Worm (Caenorhabditis elegans) whole organism, late embryonic: ENCODE results near the gene slc-17.9.

ENCODE experiments used
- C38D4.7 ChIP-seq: fragments of 200-800 bp; sonication (Bioruptor generic); optimal IDR thresholded peaks from 2 replicates; lab custom pipeline; 2018; ENCODE audit warnings: mild to moderate bottlenecking, missing genetic modification characterization, moderate library complexity, missing compliant biosample characterization
- K09A11.1 ChIP-seq: sonication (generic microtip); optimal IDR thresholded peaks from 2 replicates; lab custom pipeline; 2017; ENCODE audit warnings: antibody characterized with exemption, mild to moderate bottlenecking, missing genetic modification characterization, missing compliant biosample characterization; ENCODE audit not compliant: insufficient read depth
- T23F11.4 ChIP-seq: fragments of 200-800 bp; sonication (Bioruptor generic); optimal IDR thresholded peaks from 2 replicates; lab custom pipeline; 2018; ENCODE audit warnings: mild to moderate bottlenecking, missing genetic modification characterization, missing compliant biosample characterization
- Y22D7AL.16 ChIP-seq: sonication (generic microtip); optimal IDR thresholded peaks from 2 replicates; lab custom pipeline; 2016; ENCODE audit warnings: missing genetic modification characterization, missing compliant biosample characterization
- ahr-1 ChIP-seq: sonication (generic microtip); optimal IDR thresholded peaks from 2 replicates; lab custom pipeline; 2016; ENCODE audit warnings: missing genetic modification characterization, missing compliant biosample characterization
- ama-1 ChIP-seq: fragments of 150-350 bp; optimal IDR thresholded peaks from 2 replicates; lab custom pipeline; 2014
- ceh-18 ChIP-seq: sonication (generic microtip); optimal IDR thresholded peaks from 2 replicates; lab custom pipeline; 2016; ENCODE audit warnings: missing genetic modification characterization, missing compliant biosample characterization
- ceh-19 ChIP-seq: fragments of 200-800 bp; sonication (Bioruptor generic); optimal IDR thresholded peaks from 2 replicates; lab custom pipeline; 2018; ENCODE audit warnings: mild to moderate bottlenecking, missing genetic modification characterization, missing compliant biosample characterization
- ceh-22 ChIP-seq: sonication (generic microtip); optimal IDR thresholded peaks from 2 replicates; lab custom pipeline; 2017; ENCODE audit warnings: missing biosample characterization, missing genetic modification characterization
- ceh-31 ChIP-seq: sonication (generic microtip); optimal IDR thresholded peaks from 2 replicates; lab custom pipeline; 2016; ENCODE audit warnings: missing genetic modification characterization, missing compliant biosample characterization
- ceh-45 ChIP-seq: fragments of 200-800 bp; sonication (Bioruptor generic); IDR thresholded peaks from 2 replicates; pipeline ENCODE4 v1.3.6; 2022; ENCODE audit warnings: missing genetic modification reagents, missing genetic modification characterization, missing compliant biosample characterization
- ceh-9 ChIP-seq: sonication (generic microtip); optimal IDR thresholded peaks from 2 replicates; lab custom pipeline; 2016; ENCODE audit warnings: mild to moderate bottlenecking, missing genetic modification characterization, inconsistent platforms, missing compliant biosample characterization
- dve-1 ChIP-seq: sonication (generic microtip); optimal IDR thresholded peaks from 2 replicates; lab custom pipeline; 2017; ENCODE audit warnings: antibody characterized with exemption, mild to moderate bottlenecking, missing genetic modification characterization, missing compliant biosample characterization
- elt-2 ChIP-seq: sonication (generic microtip); optimal IDR thresholded peaks from 2 replicates; lab custom pipeline; 2016; ENCODE audit warnings: missing genetic modification reagents, missing genetic modification characterization, missing compliant biosample characterization
- elt-4 ChIP-seq: sonication (generic microtip); optimal IDR thresholded peaks from 2 replicates; lab custom pipeline; 2016; ENCODE audit warnings: missing genetic modification characterization, missing compliant biosample characterization
- eyg-1 ChIP-seq: sonication (generic microtip); optimal IDR thresholded peaks from 2 replicates; lab custom pipeline; 2016; ENCODE audit warnings: missing genotype, missing genetic modification characterization, missing compliant biosample characterization
- gmeb-2 ChIP-seq: sonication (generic microtip); optimal IDR thresholded peaks from 2 replicates; lab custom pipeline; 2016; ENCODE audit warnings: missing genetic modification characterization, inconsistent platforms, missing compliant biosample characterization
- hlh-13 ChIP-seq: fragments of 200-800 bp; sonication (Bioruptor generic); optimal IDR thresholded peaks from 2 replicates; lab custom pipeline; 2018; ENCODE audit warnings: mild to moderate bottlenecking, missing genetic modification characterization, missing compliant biosample characterization
- hlh-30 ChIP-seq: sonication (generic microtip); optimal IDR thresholded peaks from 2 replicates; lab custom pipeline; 2017; ENCODE audit warnings: antibody characterized with exemption, missing genetic modification characterization, missing compliant biosample characterization; ENCODE audit not compliant: insufficient read depth
- hlh-8 ChIP-seq: sonication (generic microtip); optimal IDR thresholded peaks from 2 replicates; lab custom pipeline; 2016; ENCODE audit warnings: missing genotype, missing genetic modification characterization, missing compliant biosample characterization
- lim-6 ChIP-seq: sonication (generic microtip); optimal IDR thresholded peaks from 2 replicates; lab custom pipeline; 2016; ENCODE audit warnings: missing genetic modification characterization, missing compliant biosample characterization
- lin-11 ChIP-seq: fragments of 200-800 bp; sonication (Bioruptor generic); optimal IDR thresholded peaks from 2 replicates; lab custom pipeline; 2018; ENCODE audit warnings: mild to moderate bottlenecking, missing genetic modification characterization, missing compliant biosample characterization
- madf-2 ChIP-seq: sonication (generic microtip); optimal IDR thresholded peaks from 2 replicates; lab custom pipeline; 2017; ENCODE audit warnings: missing genetic modification characterization, missing compliant biosample characterization
- mec-3 ChIP-seq: sonication (generic microtip); optimal IDR thresholded peaks from 2 replicates; lab custom pipeline; 2016; ENCODE audit warnings: borderline replicate concordance, missing genetic modification characterization, missing compliant biosample characterization
- nhr-232 ChIP-seq: sonication (generic microtip); optimal IDR thresholded peaks from 2 replicates; lab custom pipeline; 2016; ENCODE audit warnings: missing genetic modification characterization, missing compliant biosample characterization
- npax-4 ChIP-seq: sonication (generic microtip); optimal IDR thresholded peaks from 2 replicates; lab custom pipeline; 2016; ENCODE audit warnings: missing genetic modification characterization, missing compliant biosample characterization
- pag-3 ChIP-seq: sonication (generic microtip); optimal IDR thresholded peaks from 2 replicates; lab custom pipeline; 2016; ENCODE audit warnings: missing compliant biosample characterization, missing genetic modification characterization, borderline replicate concordance
- pha-2 ChIP-seq: sonication (generic microtip); optimal IDR thresholded peaks from 2 replicates; lab custom pipeline; 2017; ENCODE audit warnings: mild to moderate bottlenecking, missing genetic modification characterization, missing compliant biosample characterization
- pha-4 ChIP-seq: fragments of 150-350 bp; optimal IDR thresholded peaks from 2 replicates; lab custom pipeline; 2018; ENCODE audit warnings: missing biosample characterization, missing genetic modification reagents, missing genetic modification characterization
- pqm-1 ChIP-seq: sonication (generic microtip); optimal IDR thresholded peaks from 2 replicates; lab custom pipeline; 2016; ENCODE audit warnings: missing genetic modification characterization, missing compliant biosample characterization
- ref-2 ChIP-seq: sonication (generic microtip); optimal IDR thresholded peaks from 2 replicates; lab custom pipeline; 2016; ENCODE audit warnings: missing genetic modification characterization, missing compliant biosample characterization
- sox-2 ChIP-seq: fragments of 200-800 bp; sonication (Bioruptor generic); IDR thresholded peaks from 2 replicates; pipeline ENCODE4 v1.3.6; 2022; ENCODE audit warnings: missing genetic modification reagents, missing genetic modification characterization, missing compliant biosample characterization
- tbx-2 ChIP-seq: sonication (generic microtip); optimal IDR thresholded peaks from 2 replicates; lab custom pipeline; 2016; ENCODE audit warnings: missing genetic modification characterization, missing compliant biosample characterization
- ttx-3 ChIP-seq: sonication (generic microtip); optimal IDR thresholded peaks from 2 replicates; lab custom pipeline; 2016; ENCODE audit warnings: missing genetic modification reagents, missing genetic modification characterization, missing compliant biosample characterization
- unc-42 ChIP-seq: sonication (generic microtip); optimal IDR thresholded peaks from 2 replicates; lab custom pipeline; 2016; ENCODE audit warnings: missing genotype, missing genetic modification characterization, missing compliant biosample characterization
- unc-55 ChIP-seq: sonication (generic microtip); optimal IDR thresholded peaks from 2 replicates; lab custom pipeline; 2017; ENCODE audit warnings: missing biosample characterization, missing genetic modification reagents, missing genetic modification characterization
- unc-86 ChIP-seq: sonication (generic microtip); optimal IDR thresholded peaks from 2 replicates; lab custom pipeline; 2016; ENCODE audit warnings: missing genetic modification characterization, missing compliant biosample characterization

Gene slc-17.9

DNA sequence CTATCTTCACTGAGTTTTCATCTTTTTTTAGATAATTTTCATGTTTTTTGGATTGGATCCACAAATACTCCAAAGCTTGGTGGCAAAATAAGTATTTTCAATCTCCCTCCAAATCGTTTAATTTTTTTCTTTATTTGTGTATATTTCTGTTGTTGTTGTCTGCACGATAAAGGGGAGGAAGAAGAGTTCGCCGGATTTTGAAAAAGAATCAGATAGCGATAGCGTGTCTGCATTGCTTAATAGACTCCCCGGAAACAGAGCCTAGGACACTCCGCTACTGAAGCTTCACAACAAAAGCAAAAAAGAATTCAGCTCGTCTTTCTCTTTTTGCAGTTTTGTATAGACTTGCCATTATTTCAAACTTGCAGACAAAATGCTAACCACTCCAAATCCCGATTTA, 12.8 kb upstream of the slc-17.9 start, which contains the start of gene T09B9.5:
TSS of gene T09B9.5 (plus strand) at position 301 of the 400 bp plus-strand sequence.
- TF ChIP-seq ahr-1 (no peak), ceh-19 (GFP tag; lab: Kevin White, UChicago) (no peak), ama-1 (lab: Kevin White, UChicago) (no peak), unc-42 (tag; lab: Kevin White, UChicago) (no peak), mec-3 (no peak), Y22D7AL.16 (tag; lab: Kevin White, UChicago) (no peak), unc-86 (tag; lab: Kevin White, UChicago) (no peak), lim-6 (tag; lab: Kevin White, UChicago) (no peak), ttx-3 (tag; lab: Kevin White, UChicago) (no peak), tbx-2 (tag; lab: Kevin White, UChicago) (no peak), pha-2 (tag; lab: Kevin White, UChicago) (no peak), ceh-9 (no peak), pqm-1 (tag; lab: Kevin White, UChicago) (no peak), unc-55 (no peak), C38D4.7 (no peak), hlh-13 (no peak), gmeb-2 (tag; lab: Kevin White, UChicago) (no peak), ceh-18 (tag; lab: Kevin White, UChicago) (no peak)

DNA sequence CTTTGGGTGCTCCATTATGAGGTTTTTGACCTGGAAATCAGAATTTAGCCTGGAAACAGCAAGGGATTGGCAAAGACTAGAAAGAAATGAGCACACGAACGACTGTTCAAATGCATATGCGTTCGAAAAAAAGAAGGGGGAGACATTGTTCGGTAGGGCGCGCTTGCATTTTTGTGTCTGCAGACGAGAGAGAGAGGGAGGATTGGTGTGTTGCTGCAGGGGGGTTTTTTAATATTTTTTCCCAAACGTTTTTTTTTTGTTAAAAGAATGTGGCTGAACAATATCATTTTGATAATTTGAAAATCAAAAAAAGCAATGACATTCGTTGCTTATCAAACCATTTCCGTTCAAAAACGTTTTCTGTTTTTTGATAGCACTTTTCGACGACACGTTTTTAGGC, 9.6 kb upstream of the slc-17.9 start, which contains the start of gene T09B9.4:
TSS of gene T09B9.4 (minus strand) at position 30 of the 400 bp plus-strand sequence.
- TF ChIP-seq hlh-13: no peak
- no peak for TF ChIP-seq ceh-45 (GFP tag; lab: Robert Waterston, UW)
- TF ChIP-seq sox-2: no peak
- no peak for TF ChIP-seq ceh-22 (tag; lab: Kevin White, UChicago)
- TF ChIP-seq hlh-30 (tag; lab: Kevin White, UChicago): no peak
- no peak for TF ChIP-seq pag-3 (tag; lab: Kevin White, UChicago)

DNA sequence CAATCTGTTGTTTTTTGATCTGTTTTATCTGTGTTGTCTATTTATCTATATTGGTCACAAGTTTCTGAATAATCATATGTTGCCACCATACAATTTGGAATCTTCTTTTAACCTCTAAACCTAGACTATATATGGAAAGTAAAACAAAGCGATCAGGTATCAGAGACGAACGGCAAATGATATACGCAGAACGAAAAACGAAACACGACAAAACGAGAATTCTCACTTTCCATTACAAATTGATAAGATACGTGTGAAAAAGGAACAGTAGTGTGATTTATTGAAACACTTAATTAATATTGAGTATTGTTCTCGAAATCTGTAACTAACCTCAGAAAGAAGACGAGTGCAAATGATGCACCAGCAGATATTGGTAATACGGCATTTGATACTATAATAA, 819 bp downstream of the slc-17.9 start:
- TF ChIP-seq eyg-1 (tag; lab: Kevin White, UChicago): no peak
- no peak for TF ChIP-seq elt-4 (tag; lab: Kevin White, UChicago)
- TF ChIP-seq hlh-13: no peak
- no peak for TF ChIP-seq ttx-3 (tag; lab: Kevin White, UChicago)
- TF ChIP-seq nhr-232 (tag; lab: Kevin White, UChicago): no peak
- no peak for TF ChIP-seq hlh-8 (tag; lab: Kevin White, UChicago)
- TF ChIP-seq elt-2 (tag; lab: Kevin White, UChicago): no peak
- no peak for TF ChIP-seq Y22D7AL.16 (tag; lab: Kevin White, UChicago)
- TF ChIP-seq dve-1 (tag; lab: Kevin White, UChicago): no peak
- TF ChIP-seq pag-3 (tag; lab: Kevin White, UChicago): no peak
- TF ChIP-seq ceh-45 (GFP tag; lab: Robert Waterston, UW): no peak
- TF ChIP-seq ceh-31 (tag; lab: Kevin White, UChicago): no peak
- TF ChIP-seq ref-2 (tag; lab: Kevin White, UChicago): no peak
- no peak for TF ChIP-seq pha-4
- no peak for TF ChIP-seq ceh-18 (tag; lab: Kevin White, UChicago)
- TF ChIP-seq madf-2 (tag; lab: Kevin White, UChicago): no peak
- no peak for TF ChIP-seq pha-2 (tag; lab: Kevin White, UChicago)
- no peak for TF ChIP-seq tbx-2 (tag; lab: Kevin White, UChicago)
- TF ChIP-seq, all 69 proteins: peak for 0

DNA sequence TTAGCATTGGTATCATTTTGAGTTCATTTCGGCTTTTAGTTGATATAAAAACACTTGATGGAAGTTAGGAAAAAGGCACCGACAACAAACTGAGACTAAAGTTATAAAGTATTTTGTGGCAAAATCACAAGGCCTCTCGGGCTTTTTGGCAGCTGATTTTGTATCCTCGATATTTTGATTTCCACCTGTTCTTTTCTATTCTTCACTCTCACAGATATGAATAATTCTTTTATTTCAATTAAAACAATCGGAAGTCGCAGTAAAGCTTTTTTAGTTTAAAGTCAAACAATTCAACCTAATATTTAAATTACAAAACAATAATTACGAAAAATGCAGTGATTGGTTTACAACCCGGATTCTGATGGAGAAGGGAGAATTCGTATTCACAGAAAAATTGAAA, 3.5 kb downstream of the slc-17.9 start, which contains the start of gene T09B9.3:
TSS of gene T09B9.3 (minus strand) at position 101 of the 400 bp plus-strand sequence.
- TF ChIP-seq K09A11.1 (tag; lab: Kevin White, UChicago): no peak
- TF ChIP-seq lin-11 (tag; lab: Kevin White, UChicago): no peak
- TF ChIP-seq npax-4 (tag; lab: Kevin White, UChicago): no peak
- TF ChIP-seq madf-2 (tag; lab: Kevin White, UChicago): no peak
- TF ChIP-seq T23F11.4 (GFP tag; lab: Kevin White, UChicago): no peak
